Worm (Caenorhabditis elegans): ENCODE measurements around the gene F15H10.8.

F15H10.8 gene

ce11 chrV:10402804-10403203 lies at the start of gene F15H10.8:
Gene F15H10.8 (minus strand): TSS chrV:10402904.
- TF ChIP-seq K11D2.4 (GFP tag; IDR thresholded peaks at IDR 0.05) (no peak), ekl-4 (GFP tag; IDR thresholded peaks at IDR 0.05) (no peak), zfh-2 (GFP tag; conservative IDR thresholded peaks at IDR 0.05) (no peak), madf-3 (GFP tag; IDR thresholded peaks at IDR 0.05) (no peak), dpl-1 (GFP tag; optimal IDR thresholded peaks at IDR 0.05) (no peak), hlh-26 (GFP tag; conservative IDR thresholded peaks at IDR 0.05) (no peak)

ce11 chrV:10450355-10450754 lies 47.7 kb upstream of the F15H10.8 start:
- TF ChIP-seq Y53G8AR.9 (GFP tag; conservative IDR thresholded peaks at IDR 0.05) (0 out of 2 replicates have a peak, but pooled peaks have one; percentile 27), ceh-58 (GFP tag; IDR thresholded peaks at IDR 0.05) (peak; percentile 94), Y53F4B.3 (GFP tag; IDR thresholded peaks at IDR 0.05) (peak; percentile 97; the same call in 1 of the 2 replicates), madf-3 (GFP tag; IDR thresholded peaks at IDR 0.05) (peak; percentile 75; the same call in 1 of the 2 replicates), ceh-100 (GFP tag; IDR thresholded peaks at IDR 0.05) (0 out of 2 replicates have a peak, but pooled peaks have one; percentile 32), ceh-40 (GFP tag; IDR thresholded peaks at IDR 0.05) (0 out of 2 replicates have a peak, but pooled peaks have one; percentile 34), attf-6 (GFP tag; IDR thresholded peaks at IDR 0.05) (0 out of 2 replicates have a peak, but pooled peaks have one; percentile 32), egrh-3 (GFP tag; IDR thresholded peaks at IDR 0.05) (peak; percentile 90), ekl-4 (GFP tag; IDR thresholded peaks at IDR 0.05) (0 out of 2 replicates have a peak, but pooled peaks have one; percentile 22)

ce11 chrV:10449947-10450346 lies 47.2 kb upstream of the F15H10.8 start:
- peak; percentile 60; the same call in 1 of the 2 replicates for TF ChIP-seq Y53F4B.3 (GFP tag; IDR thresholded peaks at IDR 0.05)
- TF ChIP-seq madf-3 (GFP tag; IDR thresholded peaks at IDR 0.05): 0 out of 2 replicates have a peak, but pooled peaks have one; percentile 54
- peak; percentile 84; the same call in 1 of the 2 replicates for TF ChIP-seq egrh-3 (GFP tag; IDR thresholded peaks at IDR 0.05)

ce11 chrV:10449302-10449701 lies 46.6 kb upstream of the F15H10.8 start:
- peak; percentile 89 for TF ChIP-seq egrh-3 (GFP tag; IDR thresholded peaks at IDR 0.05)
- peak; percentile 46; the same call in 1 of the 2 replicates for TF ChIP-seq madf-3 (GFP tag; IDR thresholded peaks at IDR 0.05)
- TF ChIP-seq ceh-58 (GFP tag; IDR thresholded peaks at IDR 0.05): peak; percentile 90; the same call in 1 of the 2 replicates
- peak; percentile 95; the same call in 1 of the 2 replicates for TF ChIP-seq Y53F4B.3 (GFP tag; IDR thresholded peaks at IDR 0.05)
- TF ChIP-seq Y53G8AR.9 (GFP tag; conservative IDR thresholded peaks at IDR 0.05): 0 out of 2 replicates have a peak, but pooled peaks have one; percentile 16
- TF ChIP-seq ztf-6 (GFP tag; IDR thresholded peaks at IDR 0.05): peak; percentile 71; the same call in 1 of the 2 replicates

ce11 chrV:10441135-10442024 lies 38.7 kb upstream of the F15H10.8 start, which contains the start of gene pap-1:
Gene pap-1 (plus strand): TSS chrV:10441974.
- no peak for TF ChIP-seq F57A8.1 (GFP tag; optimal IDR thresholded peaks at IDR 0.05)
- peak; percentile 22 for TF ChIP-seq unc-130 (GFP tag; optimal IDR thresholded peaks at IDR 0.05)
- TF ChIP-seq lir-1 (GFP tag; conservative IDR thresholded peaks at IDR 0.05): no peak
- no peak for TF ChIP-seq gei-17 (GFP tag; optimal IDR thresholded peaks at IDR 0.05)
- no peak for TF ChIP-seq rpc-1 (optimal IDR thresholded peaks at IDR 0.05)
- TF ChIP-seq rpc-1 (tag; optimal IDR thresholded peaks at IDR 0.05): no peak
- no peak for TF ChIP-seq nhr-120 (GFP tag; IDR thresholded peaks at IDR 0.05)
- TF ChIP-seq D2030.7 (GFP tag; IDR thresholded peaks at IDR 0.05): no peak
- TF ChIP-seq sdz-38 (tag; optimal IDR thresholded peaks at IDR 0.05): no peak
- TF ChIP-seq C06A6.2 (GFP tag; conservative IDR thresholded peaks at IDR 0.05): no peak
- peak; percentile 97 for TF ChIP-seq hmg-1.2 (GFP tag; IDR thresholded peaks at IDR 0.05)
- no peak for TF ChIP-seq cebp-1 (GFP tag; IDR thresholded peaks at IDR 0.05)
- peak; percentile 41 for TF ChIP-seq cebp-1 (tag; optimal IDR thresholded peaks at IDR 0.05)
- TF ChIP-seq nhr-80 (tag; optimal IDR thresholded peaks at IDR 0.05): no peak
- no peak for TF ChIP-seq F55B11.4 (tag; optimal IDR thresholded peaks at IDR 0.05; ENCODE audit: borderline replicate concordance, insufficient read depth)
- TF ChIP-seq lsy-27 (tag; optimal IDR thresholded peaks at IDR 0.05; ENCODE audit: borderline replicate concordance, insufficient read depth): no peak
- no peak for TF ChIP-seq somi-1 (GFP tag; optimal IDR thresholded peaks at IDR 0.05)
- TF ChIP-seq attf-5 (GFP tag; optimal IDR thresholded peaks at IDR 0.05): peak; percentile 66
- no peak for TF ChIP-seq dpl-1 (GFP tag; optimal IDR thresholded peaks at IDR 0.05)
- no peak for TF ChIP-seq ztf-25 (GFP tag; IDR thresholded peaks at IDR 0.05)
- TF ChIP-seq tlf-1 (GFP tag; optimal IDR thresholded peaks at IDR 0.05): no peak
- no peak for TF ChIP-seq madf-10 (tag; optimal IDR thresholded peaks at IDR 0.05)
- no peak for TF ChIP-seq sea-2 (GFP tag; IDR thresholded peaks at IDR 0.05)
- TF ChIP-seq nfya-2 (GFP tag; IDR thresholded peaks at IDR 0.05): no peak
- 0 out of 2 replicates have a peak, but pooled peaks have one; percentile 39 for TF ChIP-seq dox-1 (GFP tag; IDR thresholded peaks at IDR 0.05)
- TF ChIP-seq attf-6 (GFP tag; IDR thresholded peaks at IDR 0.05): no peak

Measured in whole organism, young adult.